Fruit fly (Drosophila melanogaster): ENCODE measurements around the gene Or10a.

Or10a gene

dm6 chrX:11449476-11450119, 32.4 kb upstream of the Or10a start (continued):
- TF ChIP-seq vri (GFP tag; optimal IDR thresholded peaks at IDR 0.05) (peak; percentile 73), topi (GFP tag; optimal IDR thresholded peaks at IDR 0.05) (peak; percentile 89), CG4318 (GFP tag; optimal IDR thresholded peaks at IDR 0.05) (no peak), Eip78C (GFP tag) (peak; percentile 89), fd85E (GFP tag; optimal IDR thresholded peaks at IDR 0.05) (no peak), CG11294 (GFP tag; IDR thresholded peaks at IDR 0.05) (0 out of 2 replicates have a peak, but pooled peaks have one; percentile 10), esn (GFP tag; optimal IDR thresholded peaks at IDR 0.05) (peak; percentile 87), svp (GFP tag) (peak; percentile 93), pdm3 (GFP tag; optimal IDR thresholded peaks at IDR 0.05) (peak; percentile 70), Eip93F (GFP tag; optimal IDR thresholded peaks at IDR 0.05) (peak; percentile 77), Smox (GFP tag; optimal IDR thresholded peaks at IDR 0.05) (peak; percentile 86), CG7368 (GFP tag; optimal IDR thresholded peaks at IDR 0.05) (peak; percentile 52), spab (GFP tag; optimal IDR thresholded peaks at IDR 0.05) (no peak), fkh (GFP tag; optimal IDR thresholded peaks at IDR 0.05) (peak; percentile 54), salr (GFP tag; optimal IDR thresholded peaks at IDR 0.05) (no peak), achi (GFP tag; optimal IDR thresholded peaks at IDR 0.05) (peak; percentile 57), CG6792 (GFP tag; optimal IDR thresholded peaks at IDR 0.05) (peak; percentile 72), CG11902 (GFP tag; optimal IDR thresholded peaks at IDR 0.05) (peak; percentile 74), CG16779 (tag; optimal IDR thresholded peaks at IDR 0.05) (no peak), Eip75B (GFP tag; optimal IDR thresholded peaks at IDR 0.05) (peak; percentile 63), CG6276 (GFP tag; optimal IDR thresholded peaks at IDR 0.05) (peak; percentile 52), OdsH (GFP tag; optimal IDR thresholded peaks at IDR 0.05) (peak; percentile 57), Sox102F (GFP tag; optimal IDR thresholded peaks at IDR 0.05) (peak; percentile 85), CG31627 (GFP tag; optimal IDR thresholded peaks at IDR 0.05) (peak; percentile 90)

dm6 chrX:11448637-11449036, 31.4 kb upstream of the Or10a start:
- TF ChIP-seq CG8119 (GFP tag; IDR thresholded peaks at IDR 0.05): 0 out of 3 replicates have a peak, but pooled peaks have one; percentile 28
- no peak for TF ChIP-seq Ets96B (tag; optimal IDR thresholded peaks at IDR 0.05)

dm6 chrX:11446792-11447405, 29.7 kb upstream of the Or10a start:
- TF ChIP-seq CG6163 (GFP tag; IDR thresholded peaks at IDR 0.05): peak; percentile 89
- peak; percentile 84 for TF ChIP-seq CG3919 (GFP tag; optimal IDR thresholded peaks at IDR 0.05)
- peak; percentile 61 for TF ChIP-seq CG3032 (tag; optimal IDR thresholded peaks at IDR 0.05)
- peak in 1 of 2 experiments; percentile 59 for TF ChIP-seq ss (GFP tag; optimal IDR thresholded peaks at IDR 0.05)
- TF ChIP-seq OdsH (GFP tag; optimal IDR thresholded peaks at IDR 0.05): peak; percentile 84
- TF ChIP-seq Gug (GFP tag; IDR thresholded peaks at IDR 0.05): peak; percentile 85
- TF ChIP-seq Met (GFP tag; optimal IDR thresholded peaks at IDR 0.05): peak; percentile 82
- TF ChIP-seq topi (GFP tag; optimal IDR thresholded peaks at IDR 0.05): peak; percentile 80
- TF ChIP-seq fkh (GFP tag; optimal IDR thresholded peaks at IDR 0.05): peak; percentile 52
- TF ChIP-seq CG9139 (GFP tag; optimal IDR thresholded peaks at IDR 0.05): peak; percentile 21
- peak; percentile 60 for TF ChIP-seq Ets96B (tag; optimal IDR thresholded peaks at IDR 0.05)
- TF ChIP-seq net (GFP tag; optimal IDR thresholded peaks at IDR 0.05): peak; percentile 75
- peak; percentile 87 for TF ChIP-seq CG31627 (GFP tag; optimal IDR thresholded peaks at IDR 0.05)
- TF ChIP-seq CG7368 (GFP tag; optimal IDR thresholded peaks at IDR 0.05): peak; percentile 76
- TF ChIP-seq CG6854 (GFP tag; optimal IDR thresholded peaks at IDR 0.05): peak; percentile 18
- TF ChIP-seq eg (GFP tag; IDR thresholded peaks at IDR 0.05): peak; percentile 94
- peak; percentile 72 for TF ChIP-seq CG8632 (GFP tag; optimal IDR thresholded peaks at IDR 0.05)
- TF ChIP-seq CG10669 (GFP tag; optimal IDR thresholded peaks at IDR 0.05): peak; percentile 73
- TF ChIP-seq CG4318 (GFP tag; optimal IDR thresholded peaks at IDR 0.05): peak; percentile 63
- peak; percentile 71 for TF ChIP-seq CG6276 (GFP tag; optimal IDR thresholded peaks at IDR 0.05)
- TF ChIP-seq Ets21C (GFP tag; optimal IDR thresholded peaks at IDR 0.05): peak; percentile 72
- peak; percentile 59 for TF ChIP-seq fd59A (GFP tag; optimal IDR thresholded peaks at IDR 0.05)
- TF ChIP-seq CG6792 (GFP tag; optimal IDR thresholded peaks at IDR 0.05): peak; percentile 84
- peak; percentile 72 for TF ChIP-seq CG34406 (GFP tag; optimal IDR thresholded peaks at IDR 0.05)
- TF ChIP-seq fd85E (GFP tag; optimal IDR thresholded peaks at IDR 0.05): peak; percentile 43
- peak; percentile 92 for TF ChIP-seq Eip78C (GFP tag)
- peak; percentile 76 for TF ChIP-seq achi (GFP tag; optimal IDR thresholded peaks at IDR 0.05)
- TF ChIP-seq CG1621 (tag; optimal IDR thresholded peaks at IDR 0.05): peak; percentile 72
- peak; percentile 86 for TF ChIP-seq lz (GFP tag; optimal IDR thresholded peaks at IDR 0.05)
- peak; percentile 89 for TF ChIP-seq Hr39 (GFP tag; optimal IDR thresholded peaks at IDR 0.05)
- TF ChIP-seq CG11762 (GFP tag; optimal IDR thresholded peaks at IDR 0.05; ENCODE audit: insufficient read depth): peak; percentile 73

All from whole organism, prepupa.